Worm (Caenorhabditis elegans) whole organism, midembryonic: Measurements from ENCODE around the gene nonu-1.

Source experiments
- cog-1 ChIP-seq: sonication (generic microtip); optimal IDR thresholded peaks from 2 replicates; lab custom pipeline; 2016; ENCODE audit warnings: missing genetic modification characterization, missing compliant biosample characterization
- flt-1 ChIP-seq: fragments of 200-800 bp; sonication (Bioruptor generic); IDR thresholded peaks from 2 replicates; pipeline ENCODE4 v1.3.6; 2022; ENCODE audit warnings: missing genetic modification characterization, missing compliant biosample characterization
- ref-1 ChIP-seq: fragments of 200-800 bp; sonication (Bioruptor generic); conservative IDR thresholded peaks from 2 replicates; pipeline ENCODE4 v1.3.6; 2022; ENCODE audit warnings: missing genetic modification reagents, missing genetic modification characterization, missing compliant biosample characterization
- ztf-23 ChIP-seq: fragments of 200-800 bp; sonication (Bioruptor generic); IDR thresholded peaks from 2 replicates; pipeline ENCODE4 v1.3.6; 2022; ENCODE audit warnings: missing genetic modification reagents, missing genetic modification characterization, missing compliant biosample characterization

ce11 chrIII:4849739-4850138 lies at the start of gene nonu-1:
- TF ChIP-seq ztf-23: no peak
- no peak for TF ChIP-seq flt-1 (GFP tag; lab: Robert Waterston, UW)
- no peak for TF ChIP-seq ref-1
- TF ChIP-seq cog-1 (tag; lab: Kevin White, UChicago): no peak
